Worm (Caenorhabditis elegans): Measurements from ENCODE around the gene clh-5.

Gene clh-5

ce11 chrII:9132338-9132737 is 33.9 kb upstream of the clh-5 start:
- TF ChIP-seq T26A5.8 (tag; optimal IDR thresholded peaks at IDR 0.05) (no peak), snpc-1.1 (tag; optimal IDR thresholded peaks at IDR 0.05; ENCODE audit: insufficient read depth) (no peak), mel-28 (tag; optimal IDR thresholded peaks at IDR 0.05; ENCODE audit: borderline replicate concordance) (no peak), ceh-40 (GFP tag; IDR thresholded peaks at IDR 0.05) (no peak), snpc-4 (GFP tag; optimal IDR thresholded peaks at IDR 0.05) (no peak), snpc-4 (tag; optimal IDR thresholded peaks at IDR 0.05) (no peak), chd-7 (tag; optimal IDR thresholded peaks at IDR 0.05) (peak; percentile 38), ztf-26 (tag; optimal IDR thresholded peaks at IDR 0.05) (no peak)

DNA sequence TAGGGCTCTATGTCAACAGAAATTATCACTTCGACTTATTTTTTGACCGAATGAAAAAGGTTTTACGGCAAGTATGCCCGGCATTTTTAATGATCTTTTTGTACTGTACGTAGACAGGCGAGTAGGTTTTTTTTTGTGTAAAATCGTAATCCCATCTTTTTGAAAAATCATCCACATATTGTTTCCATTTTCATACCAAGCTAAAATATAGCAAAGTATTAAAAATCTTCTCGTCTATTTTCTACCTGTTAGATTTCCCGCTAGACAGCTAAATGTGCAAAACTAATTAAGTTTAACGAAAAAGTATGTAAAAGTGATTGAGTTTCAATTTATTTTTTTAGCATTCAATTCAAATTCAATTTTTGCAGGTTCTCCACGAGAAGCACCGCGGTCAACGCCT is 33.0 kb upstream of the clh-5 start, which contains the start of gene C16D2.1:
C16D2.1 (plus strand) TSS at position 301 of the 400 bp plus-strand sequence.
- TF ChIP-seq chd-7 (tag; optimal IDR thresholded peaks at IDR 0.05) (no peak), ztf-25 (GFP tag; IDR thresholded peaks at IDR 0.05) (no peak), nfyb-1 (GFP tag; IDR thresholded peaks at IDR 0.05) (no peak), pha-4 (tag; optimal IDR thresholded peaks at IDR 0.05) (no peak), lag-1 (GFP tag; IDR thresholded peaks at IDR 0.05) (no peak), tlf-1 (GFP tag; optimal IDR thresholded peaks at IDR 0.05) (no peak), madf-6 (GFP tag; IDR thresholded peaks at IDR 0.05) (no peak), C17E4.6 (GFP tag; IDR thresholded peaks at IDR 0.05) (no peak), F33H1.4 (GFP tag; IDR thresholded peaks at IDR 0.05) (no peak), unc-130 (GFP tag; optimal IDR thresholded peaks at IDR 0.05) (no peak), mel-28 (tag; optimal IDR thresholded peaks at IDR 0.05; ENCODE audit: borderline replicate concordance) (no peak), K11D2.4 (GFP tag; IDR thresholded peaks at IDR 0.05) (no peak), lin-54 (GFP tag; optimal IDR thresholded peaks at IDR 0.05) (no peak), let-607 (tag; optimal IDR thresholded peaks at IDR 0.05) (no peak), mes-4 (tag; optimal IDR thresholded peaks at IDR 0.05) (no peak), attf-6 (GFP tag; IDR thresholded peaks at IDR 0.05) (no peak), F22D6.2 (tag; optimal IDR thresholded peaks at IDR 0.05) (no peak)

DNA sequence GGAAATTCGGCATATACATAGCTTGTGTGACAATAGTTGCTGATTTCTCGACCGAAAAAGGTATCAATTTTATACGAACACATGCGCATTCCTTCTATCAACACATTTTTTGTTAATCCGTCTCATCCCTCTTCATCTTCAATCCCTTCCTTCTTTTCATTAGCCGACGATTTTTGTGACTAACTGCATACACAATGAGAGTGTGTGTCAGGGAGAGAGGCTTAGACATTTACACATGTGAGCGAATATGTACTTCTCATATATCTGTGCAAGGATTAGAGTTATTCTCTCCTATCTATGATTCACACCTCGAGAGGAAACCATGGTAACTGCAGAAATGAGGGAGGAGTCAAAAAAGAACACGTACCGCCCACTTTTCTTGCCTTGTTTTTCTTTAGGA is 31.9 kb upstream of the clh-5 start:
- TF ChIP-seq snpc-1.1 (tag; optimal IDR thresholded peaks at IDR 0.05; ENCODE audit: insufficient read depth) (no peak), madf-3 (GFP tag; IDR thresholded peaks at IDR 0.05) (no peak), Y79H2A.3 (GFP tag; conservative IDR thresholded peaks at IDR 0.05) (no peak), lag-1 (GFP tag; IDR thresholded peaks at IDR 0.05) (no peak), sea-2 (GFP tag; IDR thresholded peaks at IDR 0.05) (no peak), atf-7 (tag; optimal IDR thresholded peaks at IDR 0.05) (no peak), mel-28 (tag; optimal IDR thresholded peaks at IDR 0.05; ENCODE audit: borderline replicate concordance) (no peak), cebp-2 (GFP tag; IDR thresholded peaks at IDR 0.05) (no peak), dpl-1 (GFP tag; optimal IDR thresholded peaks at IDR 0.05) (no peak), ceh-58 (GFP tag; IDR thresholded peaks at IDR 0.05) (no peak), nfyb-1 (GFP tag; IDR thresholded peaks at IDR 0.05) (no peak), F23B12.7 (tag; optimal IDR thresholded peaks at IDR 0.05; ENCODE audit: insufficient read depth) (no peak), ceh-100 (GFP tag; IDR thresholded peaks at IDR 0.05) (no peak), let-526 (GFP tag; IDR thresholded peaks at IDR 0.05) (no peak)

DNA sequence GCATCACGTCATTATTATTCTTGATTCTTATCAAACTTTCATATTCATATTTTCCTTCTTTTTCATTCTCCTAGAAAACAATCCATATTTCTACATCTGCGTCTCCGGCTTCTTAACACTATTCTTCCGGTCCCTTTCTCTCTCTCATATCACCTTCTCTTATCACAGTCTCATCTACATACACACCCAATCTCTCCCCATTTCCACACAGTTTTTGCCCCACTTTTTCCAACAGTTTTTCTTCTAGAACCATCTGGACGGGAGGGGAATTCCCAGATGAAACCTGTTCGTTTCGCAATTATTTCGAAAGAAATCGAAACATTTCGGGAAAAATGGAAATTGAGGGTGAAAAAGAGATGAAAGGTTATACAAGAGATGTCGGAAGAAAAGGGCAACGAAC is 29.7 kb upstream of the clh-5 start:
- TF ChIP-seq ZK185.1 (tag; optimal IDR thresholded peaks at IDR 0.05; ENCODE audit: poor library complexity, severe bottlenecking) (no peak), efl-1 (GFP tag; optimal IDR thresholded peaks at IDR 0.05) (no peak), madf-10 (tag; optimal IDR thresholded peaks at IDR 0.05) (peak; percentile 36), egl-18 (GFP tag; IDR thresholded peaks at IDR 0.05) (0 out of 2 replicates have a peak, but pooled peaks have one; percentile 54), snpc-1.3 (tag; optimal IDR thresholded peaks at IDR 0.05; ENCODE audit: insufficient read depth) (no peak), ceh-27 (GFP tag; optimal IDR thresholded peaks at IDR 0.05) (peak; percentile 11), nhr-27 (tag; optimal IDR thresholded peaks at IDR 0.05) (no peak), zfh-2 (GFP tag; conservative IDR thresholded peaks at IDR 0.05) (no peak), hmg-20 (GFP tag; IDR thresholded peaks at IDR 0.05) (no peak), lin-35 (GFP tag; optimal IDR thresholded peaks at IDR 0.05) (peak in 1 of 3 experiments; percentile 35), aptf-3 (GFP tag; IDR thresholded peaks at IDR 0.05) (no peak), sptf-2 (GFP tag; optimal IDR thresholded peaks at IDR 0.05) (no peak), nhr-80 (tag; optimal IDR thresholded peaks at IDR 0.05) (peak; percentile 74)
